Fruit fly (Drosophila melanogaster) whole organism, embryonic: ENCODE measurements around the gene Octbeta2R.
A peak's percentile ranks its signal among the peaks of the same experiment; 100 is the strongest.

Experiments used
- CG10565 ChIP-seq: fragments of 200-800 bp; sonication (Bioruptor generic); optimal IDR thresholded peaks from 3 replicates; lab custom pipeline; 2016; ENCODE audit warnings: missing biosample characterization, mild to moderate bottlenecking, missing genetic modification characterization
- CG12659 ChIP-seq: fragments of 200-800 bp; sonication (Bioruptor generic); optimal IDR thresholded peaks from 3 replicates; lab custom pipeline; 2017; ENCODE audit warnings: mild to moderate bottlenecking, missing biosample characterization, missing genetic modification reagents, missing genetic modification characterization
- CG15011 ChIP-seq: fragments of 200-800 bp; sonication (Bioruptor generic); optimal IDR thresholded peaks from 3 replicates; lab custom pipeline; 2018; ENCODE audit warnings: missing biosample characterization, mild to moderate bottlenecking, missing genetic modification characterization
- CG18262 ChIP-seq: fragments of 200-800 bp; optimal IDR thresholded peaks from 3 replicates; lab custom pipeline; 2019; ENCODE audit warnings: missing biosample characterization, mild to moderate bottlenecking, missing genetic modification characterization, moderate library complexity
- CG2116 ChIP-seq: fragments of 200-800 bp; sonication (Bioruptor generic); optimal IDR thresholded peaks from 3 replicates; lab custom pipeline; 2018; ENCODE audit warnings: missing biosample characterization, mild to moderate bottlenecking, missing genetic modification characterization
- CG31224 ChIP-seq: fragments of 200-800 bp; sonication (Bioruptor generic); IDR thresholded peaks from 2 replicates; pipeline ENCODE4 v1.3.6; 2022; ENCODE audit warnings: missing biosample characterization, missing genetic modification characterization
- CG31388 ChIP-seq: fragments of 200-800 bp; sonication (Bioruptor generic); optimal IDR thresholded peaks from 2 replicates; lab custom pipeline; 2016; ENCODE audit warnings: missing biosample characterization, missing genetic modification characterization
- CG33213 ChIP-seq: fragments of 200-800 bp; sonication (Bioruptor generic); optimal IDR thresholded peaks from 3 replicates; lab custom pipeline; 2016; ENCODE audit warnings: missing biosample characterization, missing genetic modification characterization
- CG34422 ChIP-seq: fragments of 200-800 bp; sonication (Bioruptor generic); IDR thresholded peaks from 3 replicates; pipeline ENCODE4 v1.3.6; 2022; ENCODE audit warnings: missing biosample characterization, missing genetic modification characterization
- CG4360 ChIP-seq: fragments of 200-800 bp; sonication (Bioruptor generic); IDR thresholded peaks from 2 replicates; pipeline ENCODE4 v1.3.6; 2022; ENCODE audit warnings: missing biosample characterization, missing genetic modification characterization
- CG4424 ChIP-seq: fragments of 200-800 bp; sonication (Bioruptor generic); optimal IDR thresholded peaks from 3 replicates; lab custom pipeline; 2016; ENCODE audit warnings: missing biosample characterization, missing genetic modification characterization
- CG6683 ChIP-seq: fragments of 200-800 bp; sonication (Bioruptor generic); optimal IDR thresholded peaks from 2 replicates; lab custom pipeline; 2017; ENCODE audit warnings: missing biosample characterization, mild to moderate bottlenecking, missing genetic modification characterization, missing genetic modification reagents
- CG7745 ChIP-seq: fragments of 200-800 bp; sonication (Bioruptor generic); optimal IDR thresholded peaks from 2 replicates; lab custom pipeline; 2018; ENCODE audit warnings: missing biosample characterization, mild to moderate bottlenecking, missing genetic modification characterization, moderate library complexity
- CG8290 ChIP-seq, 3 experiments: fragments of 200-800 bp; sonication (Bioruptor generic); optimal IDR thresholded peaks; 2 replicates each; lab custom pipeline; 2016 to 2019; ENCODE audit warnings: missing biosample characterization in 3 of 3, missing genetic modification characterization in 3 of 3, mild to moderate bottlenecking in 2 of 3, moderate library complexity in 1 of 3
- CkIIα-i1 ChIP-seq: fragments of 200-800 bp; sonication (Bioruptor generic); IDR thresholded peaks from 2 replicates; pipeline ENCODE4 v1.3.6; 2022; ENCODE audit warnings: missing biosample characterization, missing genetic modification characterization
- D ChIP-seq, 2 experiments: fragments of 200-800 bp in 1 of 2; fragments of >200 bp in 1 of 2; sonication (Bioruptor generic) in 1 of 2; optimal IDR thresholded peaks; 2 replicates in 1 of 2; 3 replicates in 1 of 2; lab custom pipeline; 2017; ENCODE audit warnings: mild to moderate bottlenecking in 1 of 2, missing biosample characterization in 1 of 2, missing genetic modification characterization in 1 of 2, missing genetic modification reagents in 1 of 2
- D19A ChIP-seq: fragments of 200-800 bp; optimal IDR thresholded peaks from 3 replicates; lab custom pipeline; 2019; ENCODE audit warnings: missing biosample characterization, mild to moderate bottlenecking, missing genetic modification characterization, moderate library complexity
- Dp ChIP-seq: fragments of 200-800 bp; sonication (Bioruptor generic); optimal IDR thresholded peaks from 2 replicates; lab custom pipeline; 2018; ENCODE audit warnings: missing biosample characterization, mild to moderate bottlenecking, missing genetic modification characterization, moderate library complexity
- E2f2 ChIP-seq: fragments of 200-800 bp; sonication (Bioruptor generic); IDR thresholded peaks from 2 replicates; pipeline ENCODE4 v1.3.6; 2022; ENCODE audit warnings: missing biosample characterization, missing genetic modification characterization
- H15 ChIP-seq: fragments of 200-800 bp; sonication (Bioruptor generic); IDR thresholded peaks from 3 replicates; pipeline ENCODE4 v1.3.6; 2022; ENCODE audit warnings: missing biosample characterization, missing genetic modification characterization
- HLH4C ChIP-seq: fragments of 200-800 bp; sonication (Bioruptor generic); IDR thresholded peaks from 3 replicates; pipeline ENCODE4 v1.3.6; 2022; ENCODE audit warnings: missing biosample characterization, missing genetic modification characterization; ENCODE audit not compliant: partially characterized antibody
- Sry-β ChIP-seq: fragments of 200-800 bp; sonication (Bioruptor generic); optimal IDR thresholded peaks from 2 replicates; lab custom pipeline; 2018; ENCODE audit warnings: missing biosample characterization, mild to moderate bottlenecking, missing genetic modification characterization, moderate library complexity
- Stat92E ChIP-seq, 3 experiments: fragments of >200 bp in 2 of 3; fragments of 200-800 bp in 1 of 3; sonication (Bioruptor generic) in 1 of 3; optimal IDR thresholded peaks; 2 replicates each; lab custom pipeline; 2017 to 2019; ENCODE audit warnings: missing biosample characterization in 3 of 3, missing genetic modification characterization in 3 of 3, mild to moderate bottlenecking in 1 of 3, moderate library complexity in 1 of 3
- TFAM ChIP-seq: fragments of 200-800 bp; sonication (Bioruptor generic); optimal IDR thresholded peaks from 2 replicates; lab custom pipeline; 2017; ENCODE audit warnings: missing biosample characterization, missing genetic modification characterization, inconsistent platforms
- Trl ChIP-seq, 3 experiments: fragments of >200 bp in 2 of 3; fragments of 200-800 bp in 1 of 3; sonication (Bioruptor generic) in 1 of 3; optimal IDR thresholded peaks; 2 replicates in 1 of 3; 3 replicates in 2 of 3; lab custom pipeline; 2016 to 2017; ENCODE audit warnings: missing biosample characterization in 1 of 3, missing genetic modification characterization in 1 of 3
- amos ChIP-seq: fragments of 200-800 bp; sonication (Bioruptor generic); IDR thresholded peaks from 2 replicates; pipeline ENCODE4 v1.3.6; 2022; ENCODE audit warnings: missing biosample characterization, missing genetic modification characterization; ENCODE audit not compliant: partially characterized antibody
- aop ChIP-seq: fragments of 200-800 bp; sonication (Bioruptor generic); IDR thresholded peaks from 2 replicates; pipeline ENCODE4 v1.3.6; 2022; ENCODE audit warnings: missing biosample characterization, missing genetic modification characterization
- ci ChIP-seq: fragments of 200-800 bp; sonication (Bioruptor generic); IDR thresholded peaks from 3 replicates; pipeline ENCODE4 v1.3.6; 2022; ENCODE audit warnings: missing biosample characterization, missing genetic modification characterization
- crp ChIP-seq, 2 experiments: fragments of 200-800 bp; sonication (Bioruptor generic); optimal IDR thresholded peaks; 2 replicates in 1 of 2; 3 replicates in 1 of 2; lab custom pipeline; 2017; ENCODE audit warnings: missing biosample characterization in 2 of 2, missing genetic modification characterization in 2 of 2, mild to moderate bottlenecking in 1 of 2, moderate library complexity in 1 of 2
- dmrt99B ChIP-seq: fragments of 200-800 bp; sonication (Bioruptor generic); optimal IDR thresholded peaks from 2 replicates; lab custom pipeline; 2018; ENCODE audit warnings: missing biosample characterization, mild to moderate bottlenecking, missing genetic modification characterization, moderate library complexity
- emc ChIP-seq: fragments of 200-800 bp; sonication (Bioruptor generic); optimal IDR thresholded peaks from 2 replicates; lab custom pipeline; 2016; ENCODE audit warnings: missing biosample characterization, missing genetic modification characterization
- ewg ChIP-seq: fragments of 200-800 bp; sonication (Bioruptor generic); optimal IDR thresholded peaks from 3 replicates; lab custom pipeline; 2017; ENCODE audit warnings: mild to moderate bottlenecking, missing biosample characterization, missing genetic modification reagents, missing genetic modification characterization
- gcm2 ChIP-seq: fragments of 200-800 bp; sonication (Bioruptor generic); optimal IDR thresholded peaks from 2 replicates; lab custom pipeline; 2016; ENCODE audit warnings: missing biosample characterization, missing genetic modification characterization
- grau ChIP-seq: fragments of 200-800 bp; optimal IDR thresholded peaks from 3 replicates; lab custom pipeline; 2019; ENCODE audit warnings: missing biosample characterization, mild to moderate bottlenecking, missing genetic modification characterization, moderate library complexity
- kah ChIP-seq: fragments of 200-800 bp; sonication (Bioruptor generic); optimal IDR thresholded peaks from 2 replicates; lab custom pipeline; 2018; ENCODE audit warnings: missing biosample characterization, mild to moderate bottlenecking, missing genetic modification characterization
- mld ChIP-seq: fragments of 200-800 bp; sonication (Bioruptor generic); IDR thresholded peaks from 3 replicates; pipeline ENCODE4 v1.3.6; 2022; ENCODE audit warnings: missing biosample characterization, missing genetic modification characterization; ENCODE audit not compliant: partially characterized antibody
- nerfin-2 ChIP-seq: fragments of 200-800 bp; sonication (Bioruptor generic); IDR thresholded peaks from 2 replicates; pipeline ENCODE4 v1.3.6; 2022; ENCODE audit warnings: missing biosample characterization, missing genetic modification characterization; ENCODE audit not compliant: partially characterized antibody
- org-1 ChIP-seq: fragments of 200-800 bp; sonication (Bioruptor generic); optimal IDR thresholded peaks from 2 replicates; lab custom pipeline; 2017; ENCODE audit warnings: missing biosample characterization, missing genetic modification characterization
- pfk ChIP-seq: fragments of 200-800 bp; sonication (Bioruptor generic); optimal IDR thresholded peaks from 2 replicates; lab custom pipeline; 2018; ENCODE audit warnings: missing biosample characterization, mild to moderate bottlenecking, missing genetic modification characterization, moderate library complexity
- pzg ChIP-seq: fragments of 200-800 bp; sonication (Bioruptor generic); optimal IDR thresholded peaks from 3 replicates; lab custom pipeline; 2018; ENCODE audit warnings: missing biosample characterization, mild to moderate bottlenecking, missing genetic modification characterization, moderate library complexity
- rib ChIP-seq: fragments of 200-800 bp; sonication (Bioruptor generic); IDR thresholded peaks from 2 replicates; pipeline ENCODE4 v1.3.6; 2022; ENCODE audit warnings: missing biosample characterization, missing genetic modification characterization
- slbo ChIP-seq: fragments of 200-800 bp; sonication (Bioruptor generic); IDR thresholded peaks from 2 replicates; pipeline ENCODE4 v1.3.6; 2022; ENCODE audit warnings: missing biosample characterization, missing genetic modification characterization
- stc ChIP-seq: fragments of 200-800 bp; sonication (Bioruptor generic); IDR thresholded peaks from 2 replicates; pipeline ENCODE4 v1.3.6; 2022; ENCODE audit warnings: missing biosample characterization, missing genetic modification characterization
- tx ChIP-seq: fragments of 200-800 bp; sonication (Bioruptor generic); optimal IDR thresholded peaks from 2 replicates; lab custom pipeline; 2016; ENCODE audit warnings: missing biosample characterization, missing genetic modification characterization
- wek ChIP-seq: fragments of 200-800 bp; sonication (Bioruptor generic); optimal IDR thresholded peaks from 3 replicates; lab custom pipeline; 2018; ENCODE audit warnings: missing biosample characterization, mild to moderate bottlenecking, missing genetic modification characterization, moderate library complexity
- zf30C ChIP-seq: fragments of 200-800 bp; sonication (Bioruptor generic); optimal IDR thresholded peaks from 3 replicates; lab custom pipeline; 2018; ENCODE audit warnings: missing biosample characterization, mild to moderate bottlenecking, missing genetic modification characterization

Octbeta2R gene

DNA sequence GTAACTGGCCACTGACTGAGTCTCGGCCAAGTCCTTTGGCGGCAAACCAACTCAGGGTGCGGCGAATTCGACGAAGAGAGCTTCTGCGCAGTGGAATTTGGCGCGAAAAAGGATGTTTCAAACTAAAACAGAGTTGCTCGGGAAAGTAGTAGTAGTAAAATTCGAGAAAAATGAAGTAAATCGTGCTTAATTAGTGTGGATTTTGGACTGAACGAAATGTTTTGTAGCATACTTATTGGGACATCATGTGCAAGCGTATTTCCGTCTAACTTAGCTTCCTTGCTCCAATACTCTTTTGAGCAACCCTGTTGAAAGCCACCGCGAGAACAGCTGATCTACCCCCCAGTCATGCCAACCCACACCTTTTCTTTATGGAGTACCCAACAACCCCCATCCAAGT is 47.3 kb downstream of the Octbeta2R start, which contains the start of gene Octbeta3R:
TSS of gene Octbeta3R (minus strand) at position 1 of the 400 bp plus-strand sequence.
- TF ChIP-seq CG34422 (GFP tag; lab: Robert Waterston, UW): no peak
- TF ChIP-seq CG15011 (GFP tag; lab: Kevin White, UChicago): no peak
- no peak for TF ChIP-seq CkIIα-i1 (GFP tag; lab: Robert Waterston, UW)
- no peak for TF ChIP-seq nerfin-2 (GFP tag; lab: Robert Waterston, UW)
- no peak for TF ChIP-seq CG10565 (GFP tag; lab: Kevin White, UChicago)
- no peak for TF ChIP-seq ci (GFP tag; lab: Robert Waterston, UW)
- TF ChIP-seq H15: no peak
- TF ChIP-seq CG2116 (GFP tag; lab: Kevin White, UChicago): peak; percentile 98
- TF ChIP-seq CG8290 (GFP tag; optimal IDR thresholded peaks at IDR 0.05; lab: Kevin White, UChicago): no peak
- no peak for TF ChIP-seq CG8290 (tag; optimal IDR thresholded peaks at IDR 0.05; lab: Kevin White, UChicago)
- TF ChIP-seq pfk (GFP tag; lab: Kevin White, UChicago): no peak
- no peak for TF ChIP-seq TFAM (GFP tag; lab: Kevin White, UChicago)
- no peak for TF ChIP-seq CG6683 (GFP tag; lab: Kevin White, UChicago)
- no peak for TF ChIP-seq slbo
- no peak for TF ChIP-seq CG4360 (GFP tag; lab: Robert Waterston, UW)
- TF ChIP-seq zf30C (GFP tag; lab: Kevin White, UChicago): no peak
- TF ChIP-seq emc: no peak
- TF ChIP-seq ewg (GFP tag; lab: Kevin White, UChicago): peak; percentile 98
- no peak for TF ChIP-seq mld (GFP tag; lab: Robert Waterston, UW)
- no peak for TF ChIP-seq kah (GFP tag; lab: Kevin White, UChicago)
- TF ChIP-seq E2f2 (GFP tag; lab: Robert Waterston, UW): peak; percentile 67; the same call in 1 of the 2 replicates
- TF ChIP-seq amos: no peak
- TF ChIP-seq CG12659 (GFP tag; lab: Kevin White, UChicago): no peak
- TF ChIP-seq stc (GFP tag; lab: Robert Waterston, UW): no peak
- no peak for TF ChIP-seq tx (GFP tag; lab: Kevin White, UChicago)
- no peak for TF ChIP-seq HLH4C (GFP tag; lab: Robert Waterston, UW)
- TF ChIP-seq aop (GFP tag; lab: Robert Waterston, UW): no peak
- no peak for TF ChIP-seq CG18262 (tag; lab: Kevin White, UChicago)
- no peak for TF ChIP-seq Sry-β
- TF ChIP-seq wek (GFP tag; lab: Kevin White, UChicago): no peak
- TF ChIP-seq Stat92E (GFP tag; optimal IDR thresholded peaks at IDR 0.05; lab: Kevin White, UChicago): no peak
- no peak for TF ChIP-seq rib
- peak in 1 of 2 experiments; percentile 2 for TF ChIP-seq Trl (optimal IDR thresholded peaks at IDR 0.05; lab: Kevin White, UChicago)
- TF ChIP-seq Trl (GFP tag; optimal IDR thresholded peaks at IDR 0.05; lab: Kevin White, UChicago): no peak
- TF ChIP-seq Dp (GFP tag; lab: Kevin White, UChicago): peak; percentile 56
- TF ChIP-seq CG33213: no peak
- TF ChIP-seq grau: no peak
- no peak for TF ChIP-seq CG31388
- TF ChIP-seq dmrt99B (tag; lab: Kevin White, UChicago): no peak
- no peak for TF ChIP-seq gcm2 (GFP tag; lab: Kevin White, UChicago)
- TF ChIP-seq pzg: peak; percentile 19
- no peak for TF ChIP-seq D19A (tag; lab: Kevin White, UChicago)
- no peak for TF ChIP-seq D (optimal IDR thresholded peaks at IDR 0.05; lab: Kevin White, UChicago)
- TF ChIP-seq D (GFP tag; optimal IDR thresholded peaks at IDR 0.05; lab: Kevin White, UChicago): no peak
- TF ChIP-seq CG31224 (GFP tag; lab: Robert Waterston, UW): no peak
- no peak for TF ChIP-seq org-1 (GFP tag; lab: Kevin White, UChicago)
- peak in 1 of 2 experiments; percentile 72 for TF ChIP-seq crp (GFP tag; optimal IDR thresholded peaks at IDR 0.05; lab: Kevin White, UChicago)
- no peak for TF ChIP-seq CG7745 (tag; lab: Kevin White, UChicago)
- TF ChIP-seq CG4424 (GFP tag; lab: Kevin White, UChicago): peak; percentile 86
